Worm (Caenorhabditis elegans): ENCODE results near the gene lntl-1.
A peak's percentile ranks its signal among the peaks of the same experiment; 100 is the strongest.

lntl-1 gene

ce11 chrIV:5753253-5753652 lies 53.6 kb downstream of the lntl-1 start (continued):
- TF ChIP-seq nhr-76 (tag; optimal IDR thresholded peaks at IDR 0.05) (no peak), unc-98 (GFP tag; IDR thresholded peaks at IDR 0.05) (no peak), Y116A8C.19 (tag; optimal IDR thresholded peaks at IDR 0.05; ENCODE audit: borderline replicate concordance) (no peak), lin-35 (GFP tag; optimal IDR thresholded peaks at IDR 0.05) (no peak), nhr-11 (tag; optimal IDR thresholded peaks at IDR 0.05) (no peak), unc-86 (tag; optimal IDR thresholded peaks at IDR 0.05) (no peak), ets-5 (GFP tag; IDR thresholded peaks at IDR 0.05) (no peak), xbp-1 (tag; optimal IDR thresholded peaks at IDR 0.05) (peak; percentile 32), efl-1 (optimal IDR thresholded peaks at IDR 0.05) (peak; percentile 15 to 23), efl-1 (GFP tag; optimal IDR thresholded peaks at IDR 0.05 in 1 of 2) (peak in 1 of 2 experiments; percentile 83), ztf-4 (tag; optimal IDR thresholded peaks at IDR 0.05) (no peak), mep-1 (tag; optimal IDR thresholded peaks at IDR 0.05) (peak; percentile 35), blmp-1 (tag; optimal IDR thresholded peaks at IDR 0.05) (no peak), elt-2 (tag; optimal IDR thresholded peaks at IDR 0.05) (no peak), ceh-63 (GFP tag; optimal IDR thresholded peaks at IDR 0.05) (no peak), alr-1 (tag; optimal IDR thresholded peaks at IDR 0.05; ENCODE audit: borderline replicate concordance) (no peak), nhr-84 (tag; optimal IDR thresholded peaks at IDR 0.05) (no peak), sup-37 (GFP tag; optimal IDR thresholded peaks at IDR 0.05) (no peak), ces-1 (GFP tag; optimal IDR thresholded peaks at IDR 0.05) (no peak), mef-2 (tag; optimal IDR thresholded peaks at IDR 0.05) (no peak), sox-4 (tag; optimal IDR thresholded peaks at IDR 0.05) (no peak), ceh-8 (GFP tag; optimal IDR thresholded peaks at IDR 0.05) (no peak), unc-130 (tag; optimal IDR thresholded peaks at IDR 0.05) (no peak), ceh-88 (GFP tag; IDR thresholded peaks at IDR 0.05) (no peak), nhr-90 (tag; optimal IDR thresholded peaks at IDR 0.05; ENCODE audit: poor library complexity) (no peak), nhr-19 (GFP tag; conservative IDR thresholded peaks at IDR 0.05) (peak; percentile 16; the same call in 1 of the 2 replicates), lin-14 (GFP tag; optimal IDR thresholded peaks at IDR 0.05) (peak; percentile 76), nhr-20 (tag; optimal IDR thresholded peaks at IDR 0.05) (peak; percentile 42), ztf-11 (tag; optimal IDR thresholded peaks at IDR 0.05) (no peak), lin-15B (tag; optimal IDR thresholded peaks at IDR 0.05) (no peak), unc-62 (GFP tag; optimal IDR thresholded peaks at IDR 0.05) (no peak), nhr-28 (tag; optimal IDR thresholded peaks at IDR 0.05) (no peak), lin-13 (GFP tag; optimal IDR thresholded peaks at IDR 0.05) (no peak), nhr-12 (tag; optimal IDR thresholded peaks at IDR 0.05) (no peak), tlp-1 (tag; optimal IDR thresholded peaks at IDR 0.05) (no peak), efl-3 (GFP tag; optimal IDR thresholded peaks at IDR 0.05) (no peak), nhr-85 (tag) (no peak), dpl-1 (GFP tag; optimal IDR thresholded peaks at IDR 0.05) (no peak), zag-1 (tag; optimal IDR thresholded peaks at IDR 0.05) (no peak), pqm-1 (tag; optimal IDR thresholded peaks at IDR 0.05) (no peak), C34B4.2 (tag; optimal IDR thresholded peaks at IDR 0.05) (no peak), snpc-4 (tag; optimal IDR thresholded peaks at IDR 0.05) (no peak), dsc-1 (tag; optimal IDR thresholded peaks at IDR 0.05) (peak; percentile 39), F16B12.6 (tag; optimal IDR thresholded peaks at IDR 0.05) (no peak), ceh-90 (tag; optimal IDR thresholded peaks at IDR 0.05) (no peak), skn-1 (tag; optimal IDR thresholded peaks at IDR 0.05) (no peak), nhr-237 (tag; optimal IDR thresholded peaks at IDR 0.05) (no peak), vab-15 (tag; optimal IDR thresholded peaks at IDR 0.05) (no peak), rnt-1 (tag; optimal IDR thresholded peaks at IDR 0.05) (peak; percentile 6), grh-1 (GFP tag; IDR thresholded peaks at IDR 0.05) (no peak), sptf-1 (tag; optimal IDR thresholded peaks at IDR 0.05) (no peak), irx-1 (tag; optimal IDR thresholded peaks at IDR 0.05) (no peak), jun-1 (tag; optimal IDR thresholded peaks at IDR 0.05) (no peak), zip-4 (GFP tag; optimal IDR thresholded peaks at IDR 0.05) (no peak), ama-1 (optimal IDR thresholded peaks at IDR 0.05) (no peak), isw-1 (GFP tag; IDR thresholded peaks at IDR 0.05) (no peak; the same call in 1 of the 2 replicates)

Data from whole organism, L1 larva.